Worm (Caenorhabditis elegans) whole organism, L2 larva: ENCODE data around the gene mob-4.

Experiments used
- Y55F3AM.14 ChIP-seq: fragments of 200-800 bp; sonication (Bioruptor generic); optimal IDR thresholded peaks from 2 replicates; lab custom pipeline; 2018; ENCODE audit warnings: mild to moderate bottlenecking, missing genetic modification characterization, missing compliant biosample characterization
- ZK546.5 ChIP-seq: sonication (generic microtip); optimal IDR thresholded peaks from 2 replicates; lab custom pipeline; 2017; ENCODE audit warnings: missing biosample characterization, missing genetic modification characterization
- alr-1 ChIP-seq: fragments of 150-350 bp; optimal IDR thresholded peaks from 2 replicates; lab custom pipeline; 2014; ENCODE audit warnings: missing biosample characterization, missing genetic modification characterization
- ama-1 ChIP-seq: fragments of 150-350 bp; optimal IDR thresholded peaks from 2 replicates; lab custom pipeline; 2018; ENCODE audit warnings: inconsistent platforms
- blmp-1 ChIP-seq: sonication (generic microtip); optimal IDR thresholded peaks from 2 replicates; lab custom pipeline; 2017; ENCODE audit warnings: missing genetic modification characterization, mild to moderate bottlenecking, missing compliant biosample characterization, antibody characterized with exemption, moderate library complexity; ENCODE audit not compliant: insufficient read depth
- ceh-82 ChIP-seq: fragments of 150-350 bp; optimal IDR thresholded peaks from 2 replicates; lab custom pipeline; 2014; ENCODE audit warnings: missing biosample characterization, missing genetic modification characterization
- crh-2 ChIP-seq: sonication (generic microtip); optimal IDR thresholded peaks from 2 replicates; lab custom pipeline; 2017; ENCODE audit warnings: missing biosample characterization, missing genetic modification characterization
- dmd-4 ChIP-seq: sonication (generic microtip); optimal IDR thresholded peaks from 2 replicates; lab custom pipeline; 2017; ENCODE audit warnings: missing biosample characterization, missing genetic modification characterization
- egl-27 ChIP-seq: sonication (generic microtip); optimal IDR thresholded peaks from 3 replicates; lab custom pipeline; 2017; ENCODE audit warnings: missing biosample characterization, missing genetic modification reagents, missing genetic modification characterization
- elt-1 ChIP-seq: fragments of 150-350 bp; optimal IDR thresholded peaks from 2 replicates; lab custom pipeline; 2014; ENCODE audit warnings: missing biosample characterization, missing genetic modification characterization
- elt-3 ChIP-seq: sonication (generic microtip); optimal IDR thresholded peaks from 2 replicates; lab custom pipeline; 2017; ENCODE audit warnings: missing biosample characterization, missing genetic modification characterization
- fos-1 ChIP-seq: fragments of 150-350 bp; optimal IDR thresholded peaks from 2 replicates; lab custom pipeline; 2014; ENCODE audit warnings: missing biosample characterization, missing genetic modification characterization
- gmeb-1 ChIP-seq: fragments of 150-350 bp; optimal IDR thresholded peaks from 2 replicates; lab custom pipeline; 2014; ENCODE audit warnings: missing biosample characterization, missing genetic modification characterization
- lin-39 ChIP-seq: fragments of 150-350 bp; optimal IDR thresholded peaks from 2 replicates; lab custom pipeline; 2014; ENCODE audit warnings: missing biosample characterization, missing genetic modification reagents, missing genetic modification characterization
- lsy-2 ChIP-seq, 2 experiments: fragments of 150-350 bp in 1 of 2; sonication (generic microtip) in 1 of 2; optimal IDR thresholded peaks; 2 replicates each; lab custom pipeline; 2014 to 2017; ENCODE audit warnings: missing biosample characterization in 2 of 2, missing genetic modification characterization in 2 of 2
- mab-5 ChIP-seq: fragments of 150-350 bp; optimal IDR thresholded peaks from 2 replicates; lab custom pipeline; 2014; ENCODE audit warnings: missing biosample characterization, missing genetic modification characterization
- mbf-1 ChIP-seq: sonication (generic microtip); optimal IDR thresholded peaks from 2 replicates; lab custom pipeline; 2017; ENCODE audit warnings: missing biosample characterization, missing genetic modification characterization
- mdl-1 ChIP-seq, 2 experiments: fragments of 150-350 bp in 1 of 2; sonication (generic microtip) in 1 of 2; optimal IDR thresholded peaks; 2 replicates each; lab custom pipeline; 2017; ENCODE audit warnings: missing biosample characterization in 2 of 2, missing genetic modification characterization in 2 of 2
- nhr-11 ChIP-seq: fragments of 150-350 bp; optimal IDR thresholded peaks from 2 replicates; lab custom pipeline; 2014; ENCODE audit warnings: missing biosample characterization, missing genetic modification characterization
- nhr-12 ChIP-seq: fragments of 150-350 bp; optimal IDR thresholded peaks from 2 replicates; lab custom pipeline; 2014; ENCODE audit warnings: missing biosample characterization, missing genetic modification characterization
- nhr-129 ChIP-seq: fragments of 150-350 bp; optimal IDR thresholded peaks from 2 replicates; lab custom pipeline; 2014; ENCODE audit warnings: missing biosample characterization, missing genetic modification characterization
- nhr-21 ChIP-seq: fragments of 150-350 bp; optimal IDR thresholded peaks from 2 replicates; lab custom pipeline; 2014; ENCODE audit warnings: missing biosample characterization, missing genetic modification characterization
- nhr-23 ChIP-seq: fragments of 150-350 bp; optimal IDR thresholded peaks from 2 replicates; lab custom pipeline; 2014; ENCODE audit warnings: missing biosample characterization, missing genetic modification reagents, missing genetic modification characterization
- nhr-237 ChIP-seq: fragments of 150-350 bp; optimal IDR thresholded peaks from 2 replicates; lab custom pipeline; 2014; ENCODE audit warnings: missing biosample characterization, missing genetic modification characterization
- nhr-25 ChIP-seq: fragments of 150-350 bp; sonication (generic microtip); optimal IDR thresholded peaks from 3 replicates; lab custom pipeline; 2014; ENCODE audit warnings: missing biosample characterization, missing genetic modification characterization
- nhr-6 ChIP-seq: fragments of 150-350 bp; optimal IDR thresholded peaks from 2 replicates; lab custom pipeline; 2014; ENCODE audit warnings: missing biosample characterization, missing genetic modification characterization
- nhr-77 ChIP-seq: fragments of 150-350 bp; optimal IDR thresholded peaks from 2 replicates; lab custom pipeline; 2014; ENCODE audit warnings: missing biosample characterization, missing genetic modification characterization
- peb-1 ChIP-seq: fragments of 150-350 bp; optimal IDR thresholded peaks from 2 replicates; lab custom pipeline; 2014; ENCODE audit warnings: missing biosample characterization, missing genetic modification characterization
- sem-4 ChIP-seq: fragments of 150-350 bp; optimal IDR thresholded peaks from 2 replicates; lab custom pipeline; 2014; ENCODE audit warnings: missing biosample characterization, missing genetic modification reagents, missing genetic modification characterization
- skn-1 ChIP-seq: sonication (generic microtip); optimal IDR thresholded peaks from 2 replicates; lab custom pipeline; 2017; ENCODE audit warnings: missing biosample characterization, missing genetic modification characterization
- sma-3 ChIP-seq: sonication (generic microtip); optimal IDR thresholded peaks from 2 replicates; lab custom pipeline; 2016; ENCODE audit warnings: missing genetic modification reagents, missing genetic modification characterization, missing compliant biosample characterization
- snpc-4 ChIP-seq: fragments of 150-350 bp; optimal IDR thresholded peaks from 2 replicates; lab custom pipeline; 2014; ENCODE audit warnings: missing biosample characterization, missing genetic modification characterization
- unc-39 ChIP-seq: fragments of 150-350 bp; optimal IDR thresholded peaks from 2 replicates; lab custom pipeline; 2014; ENCODE audit warnings: missing biosample characterization, missing genetic modification characterization
- unc-55 ChIP-seq: fragments of 150-350 bp; sonication (generic microtip); optimal IDR thresholded peaks from 3 replicates; lab custom pipeline; 2014; ENCODE audit warnings: missing biosample characterization, missing genetic modification reagents, missing genetic modification characterization
- unc-62 ChIP-seq: fragments of 150-350 bp; optimal IDR thresholded peaks from 2 replicates; lab custom pipeline; 2014; ENCODE audit warnings: missing biosample characterization, missing genetic modification reagents, missing genetic modification characterization
- zag-1 ChIP-seq: fragments of 150-350 bp; optimal IDR thresholded peaks from 2 replicates; lab custom pipeline; 2014; ENCODE audit warnings: missing biosample characterization, missing genetic modification characterization
- ztf-11 ChIP-seq: sonication (generic microtip); optimal IDR thresholded peaks from 2 replicates; lab custom pipeline; 2017; ENCODE audit warnings: missing biosample characterization, missing genetic modification characterization
- ztf-4 ChIP-seq: fragments of 150-350 bp; optimal IDR thresholded peaks from 2 replicates; lab custom pipeline; 2014; ENCODE audit warnings: missing biosample characterization, missing genetic modification characterization

mob-4 gene

ce11 chrIII:8185130-8185529 lies 39.8 kb upstream of the mob-4 start:
- TF ChIP-seq mab-5 (tag; lab: Kevin White, UChicago) (no peak), unc-62 (GFP tag; lab: Kevin White, UChicago) (no peak), peb-1 (tag; lab: Kevin White, UChicago) (no peak), unc-39 (tag; lab: Kevin White, UChicago) (no peak), nhr-6 (tag; lab: Kevin White, UChicago) (no peak), ZK546.5 (tag; lab: Kevin White, UChicago) (no peak), nhr-23 (tag; lab: Kevin White, UChicago) (no peak), ceh-82 (tag; lab: Kevin White, UChicago) (no peak)
- TF ChIP-seq, all 48 proteins: peak for 0

DNA sequence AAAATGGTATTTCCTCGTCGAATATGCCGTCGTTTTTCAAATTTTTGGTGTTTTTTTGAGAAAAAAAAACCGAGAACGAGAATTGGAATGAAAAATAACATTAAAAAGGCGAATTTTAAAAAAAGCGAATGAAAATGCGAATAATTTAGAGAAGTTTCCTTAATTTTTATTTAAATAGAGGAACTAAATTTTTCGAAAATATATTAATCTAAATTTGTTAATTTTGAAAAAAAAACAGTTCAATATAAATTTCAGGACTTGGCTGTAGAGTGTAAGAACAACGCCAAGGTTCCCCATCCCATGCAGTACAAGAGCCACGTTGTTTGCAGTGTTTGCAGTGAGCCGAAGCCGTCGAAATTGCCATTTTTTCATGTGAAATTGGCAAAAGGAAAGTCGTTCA lies 34.4 kb upstream of the mob-4 start, which contains the start of gene C50C3.19:
C50C3.19 (plus strand) TSS at position 301 of the 400 bp plus-strand sequence.
- TF ChIP-seq nhr-77 (tag; lab: Kevin White, UChicago) = no peak
- no peak for TF ChIP-seq nhr-129 (tag; lab: Kevin White, UChicago)
- no peak for TF ChIP-seq nhr-21 (tag; lab: Kevin White, UChicago)
- TF ChIP-seq nhr-11 (tag; lab: Kevin White, UChicago) = no peak
- TF ChIP-seq mbf-1 (tag; lab: Kevin White, UChicago) = no peak
- TF ChIP-seq fos-1 (tag; lab: Kevin White, UChicago) = no peak
- TF ChIP-seq ama-1 (lab: Kevin White, UChicago) = no peak
- no peak for TF ChIP-seq crh-2 (tag; lab: Kevin White, UChicago)
- TF ChIP-seq zag-1 (tag; lab: Kevin White, UChicago) = no peak
- no peak for TF ChIP-seq lsy-2 (tag; optimal IDR thresholded peaks at IDR 0.05; lab: Kevin White, UChicago)
- TF ChIP-seq ztf-11 (tag; lab: Kevin White, UChicago) = no peak
- no peak for TF ChIP-seq egl-27 (tag; lab: Kevin White, UChicago)
- TF ChIP-seq lin-39 (tag; lab: Kevin White, UChicago) = no peak
- no peak for TF ChIP-seq alr-1 (tag; lab: Kevin White, UChicago)

ce11 chrIII:8191695-8192094 lies 33.2 kb upstream of the mob-4 start, which contains the start of gene C50C3.1:
TSS of gene C50C3.1 (plus strand) at chrIII:8191995.
- TF ChIP-seq nhr-23 (tag; lab: Kevin White, UChicago) = no peak
- TF ChIP-seq nhr-237 (tag; lab: Kevin White, UChicago) = no peak
- TF ChIP-seq nhr-12 (tag; lab: Kevin White, UChicago) = no peak
- no peak for TF ChIP-seq ama-1 (lab: Kevin White, UChicago)
- no peak for TF ChIP-seq dmd-4 (tag; lab: Kevin White, UChicago)
- TF ChIP-seq snpc-4 = no peak
- no peak for TF ChIP-seq elt-1 (tag; lab: Kevin White, UChicago)
- TF ChIP-seq sem-4 (tag; lab: Kevin White, UChicago) = no peak
- TF ChIP-seq skn-1 (tag; lab: Kevin White, UChicago) = no peak
- no peak for TF ChIP-seq gmeb-1
- TF ChIP-seq elt-3 (tag; lab: Kevin White, UChicago) = no peak
- no peak for TF ChIP-seq ZK546.5 (tag; lab: Kevin White, UChicago)
- no peak for TF ChIP-seq egl-27 (tag; lab: Kevin White, UChicago)
- no peak for TF ChIP-seq nhr-25 (tag; lab: Kevin White, UChicago)
- no peak for TF ChIP-seq nhr-21 (tag; lab: Kevin White, UChicago)
- TF ChIP-seq unc-55 (GFP tag; lab: Kevin White, UChicago) = no peak
- no peak for TF ChIP-seq mdl-1 (tag; optimal IDR thresholded peaks at IDR 0.05; lab: Kevin White, UChicago)
- TF ChIP-seq nhr-11 (tag; lab: Kevin White, UChicago) = no peak
- no peak for TF ChIP-seq ztf-4 (tag; lab: Kevin White, UChicago)
- no peak for TF ChIP-seq Y55F3AM.14

- TF ChIP-seq sma-3 (GFP tag; lab: Kevin White, UChicago) (no peak), ceh-82 (tag; lab: Kevin White, UChicago) (no peak), skn-1 (tag; lab: Kevin White, UChicago) (no peak), gmeb-1 (no peak), zag-1 (tag; lab: Kevin White, UChicago) (no peak), elt-1 (tag; lab: Kevin White, UChicago) (no peak), Y55F3AM.14 (no peak), blmp-1 (tag; lab: Kevin White, UChicago) (no peak)
Observed at ce11 chrIII:8199060-8199459, 25.8 kb upstream of the mob-4 start.
